Fruit fly (Drosophila melanogaster) whole organism, adult: ENCODE measurements around the gene Dyro.

Experiments used
- CG11617 ChIP-seq: fragments of 200-800 bp; sonication (Bioruptor generic); optimal IDR thresholded peaks from 2 replicates; lab custom pipeline; 2017; ENCODE audit warnings: mild to moderate bottlenecking, missing biosample characterization, missing genetic modification reagents, missing genetic modification characterization
- CG12768 ChIP-seq: fragments of 200-800 bp; sonication (Bioruptor generic); optimal IDR thresholded peaks from 2 replicates; lab custom pipeline; 2017; ENCODE audit warnings: missing biosample characterization, missing genetic modification characterization, mild to moderate bottlenecking, moderate library complexity, missing genetic modification reagents
- CG14711 ChIP-seq: fragments of 200-800 bp; sonication (Bioruptor generic); optimal IDR thresholded peaks from 2 replicates; lab custom pipeline; 2018; ENCODE audit warnings: missing biosample characterization, mild to moderate bottlenecking, missing genetic modification characterization, moderate library complexity
- CG1620 ChIP-seq: fragments of 200-800 bp; sonication (Bioruptor generic); optimal IDR thresholded peaks from 2 replicates; lab custom pipeline; 2016; ENCODE audit warnings: missing biosample characterization, missing genetic modification characterization
- CG33017 ChIP-seq: fragments of 200-800 bp; sonication (Bioruptor generic); optimal IDR thresholded peaks from 2 replicates; lab custom pipeline; 2018; ENCODE audit warnings: missing biosample characterization, mild to moderate bottlenecking, missing genetic modification characterization, moderate library complexity
- CG5204 ChIP-seq: fragments of 200-800 bp; sonication (Bioruptor generic); optimal IDR thresholded peaks from 2 replicates; lab custom pipeline; 2016; ENCODE audit warnings: missing biosample characterization, missing genetic modification characterization
- CG7045 ChIP-seq: fragments of 200-800 bp; sonication (Bioruptor generic); optimal IDR thresholded peaks from 2 replicates; lab custom pipeline; 2017; ENCODE audit warnings: missing biosample characterization, mild to moderate bottlenecking, missing genetic modification characterization
- CG7101 ChIP-seq: fragments of 200-800 bp; sonication (Bioruptor generic); optimal IDR thresholded peaks from 2 replicates; lab custom pipeline; 2018; ENCODE audit warnings: missing biosample characterization, mild to moderate bottlenecking, missing genetic modification characterization, moderate library complexity
- Clk ChIP-seq: fragments of 200-800 bp; sonication (Bioruptor generic); optimal IDR thresholded peaks from 2 replicates; lab custom pipeline; 2017; ENCODE audit warnings: missing biosample characterization, missing genetic modification characterization
- Crg-1 ChIP-seq: fragments of 200-800 bp; sonication (Bioruptor generic); optimal IDR thresholded peaks from 2 replicates; lab custom pipeline; 2016; ENCODE audit warnings: missing biosample characterization, missing genetic modification characterization
- Hr96 ChIP-seq: fragments of 200-800 bp; sonication (Bioruptor generic); optimal IDR thresholded peaks from 2 replicates; lab custom pipeline; 2016; ENCODE audit warnings: missing biosample characterization, missing genetic modification characterization
- Mnt ChIP-seq: fragments of 200-800 bp; sonication (Bioruptor generic); optimal IDR thresholded peaks from 2 replicates; lab custom pipeline; 2016; ENCODE audit warnings: missing biosample characterization, mild to moderate bottlenecking, missing genetic modification characterization
- bab1 ChIP-seq: fragments of 200-800 bp; sonication (Bioruptor generic); optimal IDR thresholded peaks from 3 replicates; lab custom pipeline; 2019; ENCODE audit warnings: missing biosample characterization, mild to moderate bottlenecking, missing genetic modification characterization, moderate library complexity
- cic ChIP-seq: fragments of 200-800 bp; sonication (Bioruptor generic); optimal IDR thresholded peaks from 2 replicates; lab custom pipeline; 2017; ENCODE audit warnings: missing biosample characterization, mild to moderate bottlenecking, missing genetic modification characterization, moderate library complexity
- cnc ChIP-seq, 2 experiments: fragments of >200 bp; optimal IDR thresholded peaks; 2 replicates each; lab custom pipeline; 2017
- kay ChIP-seq: fragments of 200-800 bp; sonication (Bioruptor generic); peaks from one replicate; lab custom pipeline; 2016; ENCODE audit warnings: missing biosample characterization, missing genetic modification characterization, borderline replicate concordance
- ovo ChIP-seq: fragments of 200-800 bp; sonication (Bioruptor generic); optimal IDR thresholded peaks from 2 replicates; lab custom pipeline; 2016; ENCODE audit warnings: missing biosample characterization, missing genetic modification characterization
- pad ChIP-seq: fragments of 200-800 bp; sonication (Bioruptor generic); optimal IDR thresholded peaks from 3 replicates; lab custom pipeline; 2017; ENCODE audit warnings: missing biosample characterization, missing genetic modification characterization, mild to moderate bottlenecking, moderate library complexity, missing genetic modification reagents
- tj ChIP-seq: fragments of 200-800 bp; sonication (Bioruptor generic); optimal IDR thresholded peaks from 3 replicates; lab custom pipeline; 2017; ENCODE audit warnings: missing biosample characterization, mild to moderate bottlenecking, missing genetic modification characterization, moderate library complexity
- toe ChIP-seq: fragments of 200-800 bp; sonication (Bioruptor generic); optimal IDR thresholded peaks from 2 replicates; lab custom pipeline; 2016; ENCODE audit warnings: missing biosample characterization, missing genetic modification characterization

The Dyro gene

DNA sequence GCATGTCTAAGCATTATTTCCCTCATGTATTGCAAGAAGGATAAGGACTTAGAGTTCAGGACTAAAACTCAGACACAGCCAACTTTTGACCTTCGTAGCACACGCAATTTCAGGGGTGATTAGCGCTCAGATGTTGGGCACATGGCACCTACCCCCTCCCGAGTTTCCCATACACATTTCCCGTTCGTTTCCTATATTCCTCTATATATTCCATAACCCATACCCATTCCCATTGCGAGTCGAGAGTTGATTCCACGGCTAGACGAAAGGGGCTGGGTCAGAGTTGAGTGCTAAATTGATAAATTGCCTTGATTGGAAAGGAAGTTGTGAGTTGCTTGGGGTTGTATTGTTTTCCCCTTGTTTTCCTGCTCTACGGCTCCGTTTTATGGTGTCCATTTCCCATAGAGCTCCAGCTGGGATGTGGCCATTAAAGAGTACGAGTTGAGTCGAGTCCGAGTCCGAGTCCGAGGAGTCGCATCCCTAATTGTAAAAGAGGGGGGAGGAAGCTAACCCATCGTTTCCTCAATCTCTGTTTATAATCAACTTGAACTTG, 51.6 kb downstream of the Dyro start:
- TF ChIP-seq CG33017 (tag; lab: Kevin White, UChicago), result no peak
- TF ChIP-seq kay (GFP tag; lab: Kevin White, UChicago), result no peak
- no peak for TF ChIP-seq toe (GFP tag; lab: Kevin White, UChicago)
- no peak for TF ChIP-seq CG7101 (tag; lab: Kevin White, UChicago)
- no peak for TF ChIP-seq CG7045 (GFP tag; lab: Kevin White, UChicago)
- TF ChIP-seq pad (GFP tag; lab: Kevin White, UChicago), result no peak
- no peak for TF ChIP-seq CG11617 (GFP tag; lab: Kevin White, UChicago)
- TF ChIP-seq Clk (GFP tag; lab: Kevin White, UChicago), result no peak
- TF ChIP-seq cic, result no peak

DNA sequence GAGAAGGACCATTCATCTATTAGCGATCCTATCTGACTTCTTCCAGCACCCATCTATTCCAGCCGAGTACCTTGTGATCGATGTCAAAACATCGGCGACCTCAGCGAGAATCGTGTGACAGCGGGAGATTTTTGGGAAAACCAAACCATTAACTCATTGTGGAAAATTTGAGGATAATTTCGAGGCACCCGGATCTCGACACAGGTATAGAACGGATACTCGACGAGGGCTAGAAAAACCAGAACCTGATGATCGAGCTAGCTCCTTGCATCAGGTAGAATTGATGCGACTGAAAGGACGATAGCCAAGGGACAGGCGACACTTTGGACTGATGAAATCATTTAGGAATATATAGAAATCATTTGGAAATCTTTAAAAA, 52.4 kb downstream of the Dyro start:
- TF ChIP-seq tj (GFP tag; lab: Kevin White, UChicago), result no peak
- no peak for TF ChIP-seq Clk (GFP tag; lab: Kevin White, UChicago)
- no peak for TF ChIP-seq CG11617 (GFP tag; lab: Kevin White, UChicago)

DNA sequence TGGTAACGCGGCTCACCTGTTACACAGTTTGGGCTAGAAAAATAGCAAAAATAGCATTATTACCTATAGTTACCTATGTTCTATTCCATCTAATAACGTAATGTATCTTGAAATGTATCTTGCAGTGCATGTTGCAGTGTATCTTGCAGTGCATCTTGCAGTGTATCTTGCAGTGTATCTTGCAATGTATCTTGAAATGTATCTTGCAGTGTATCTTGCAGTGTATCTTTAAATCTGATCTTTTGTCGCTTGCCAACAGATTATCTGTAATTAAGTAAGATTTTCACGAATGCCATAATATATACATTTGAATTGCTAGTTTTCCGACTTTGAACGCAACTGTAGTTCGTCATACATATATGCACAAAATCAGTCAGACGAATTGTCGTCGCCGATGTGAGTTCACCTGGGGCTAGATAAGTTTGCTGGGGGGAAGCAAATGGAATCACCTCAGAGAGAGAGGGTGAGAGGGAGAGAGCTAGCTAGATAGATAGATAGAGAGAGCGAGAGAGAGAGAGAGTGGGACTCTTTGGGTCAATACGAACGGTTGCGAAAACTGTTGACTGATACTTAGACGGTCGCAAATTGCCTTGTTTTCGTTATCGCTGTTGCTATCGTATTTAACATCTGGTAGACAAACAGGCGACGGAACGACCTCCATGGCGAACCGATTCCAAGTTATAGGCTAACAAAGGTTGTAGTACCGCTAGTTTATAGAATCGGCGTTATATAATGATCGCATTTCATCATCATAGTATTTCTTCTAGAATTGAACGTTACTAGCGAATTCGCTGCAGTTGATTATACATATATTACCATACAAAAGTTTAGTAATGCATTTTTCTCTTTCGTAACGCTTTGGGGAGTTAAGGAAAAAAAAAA, 53.1 kb downstream of the Dyro start:
- TF ChIP-seq CG1620 (GFP tag; lab: Kevin White, UChicago) (peak; percentile 5), toe (GFP tag; lab: Kevin White, UChicago) (peak; percentile 60), pad (GFP tag; lab: Kevin White, UChicago) (peak; percentile 32), CG7101 (tag; lab: Kevin White, UChicago) (peak; percentile 42), ovo (GFP tag; lab: Kevin White, UChicago) (peak; percentile 68), CG11617 (GFP tag; lab: Kevin White, UChicago) (peak; percentile 4), CG7045 (GFP tag; lab: Kevin White, UChicago) (peak; percentile 55), Hr96 (GFP tag; lab: Kevin White, UChicago) (peak; percentile 14), tj (GFP tag; lab: Kevin White, UChicago) (peak; percentile 11), CG33017 (tag; lab: Kevin White, UChicago) (peak; percentile 55), Mnt (GFP tag; lab: Kevin White, UChicago) (peak; percentile 27), CG14711 (no peak), bab1 (no peak), cnc (optimal IDR thresholded peaks at IDR 0.05; lab: Kevin White, UChicago) (no peak), Crg-1 (peak; percentile 33), Clk (GFP tag; lab: Kevin White, UChicago) (peak; percentile 39), kay (GFP tag; lab: Kevin White, UChicago) (peak; percentile 89), CG5204 (peak; percentile 4), cic (peak; percentile 91), CG12768 (GFP tag; lab: Kevin White, UChicago) (peak; percentile 78)

DNA sequence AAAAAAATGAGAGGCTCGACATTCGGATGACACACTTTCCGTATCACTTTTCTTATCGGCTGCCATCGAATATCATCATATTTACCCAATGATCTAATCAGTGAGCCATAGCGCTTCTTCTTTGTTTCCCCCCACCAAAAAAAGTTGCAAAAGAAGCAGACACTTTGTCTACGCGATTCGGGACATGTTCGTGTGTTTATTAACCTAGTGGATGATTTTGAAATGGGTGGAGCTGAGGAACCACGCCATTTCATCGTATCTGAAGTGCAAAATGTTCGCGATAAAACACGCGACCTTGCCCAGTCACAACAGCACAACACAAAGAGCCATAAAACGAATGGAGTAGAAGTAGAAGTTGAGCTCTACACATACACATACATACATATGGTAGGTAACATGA, 53.8 kb downstream of the Dyro start:
- no peak for TF ChIP-seq CG33017 (tag; lab: Kevin White, UChicago)
- TF ChIP-seq CG7101 (tag; lab: Kevin White, UChicago), result peak; percentile 1
- TF ChIP-seq CG1620 (GFP tag; lab: Kevin White, UChicago), result no peak
- no peak for TF ChIP-seq CG7045 (GFP tag; lab: Kevin White, UChicago)
- TF ChIP-seq tj (GFP tag; lab: Kevin White, UChicago), result no peak
- peak; percentile 30 for TF ChIP-seq cic
- no peak for TF ChIP-seq CG14711

DNA sequence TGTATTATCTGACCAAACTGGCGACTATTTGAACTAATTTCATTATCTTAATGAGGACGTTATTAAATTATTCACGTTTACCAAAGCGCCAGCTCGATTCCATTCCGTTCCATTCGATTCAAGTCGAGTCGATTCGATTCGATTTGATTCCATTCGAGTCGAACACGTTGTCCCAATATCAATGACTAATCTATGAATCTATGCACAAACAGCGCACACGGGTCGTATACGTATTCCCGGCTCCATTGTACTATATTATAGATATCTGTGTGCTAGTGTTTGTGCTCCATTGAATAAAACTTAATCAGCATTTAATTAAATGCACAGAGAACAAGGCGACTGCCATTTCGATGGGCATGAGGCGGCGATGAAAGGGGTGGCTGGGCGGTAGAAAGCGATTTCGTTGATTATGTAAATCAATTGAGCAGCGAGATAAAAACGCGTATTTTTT, 56.5 kb downstream of the Dyro start:
- TF ChIP-seq kay (GFP tag; lab: Kevin White, UChicago) (peak; percentile 85), Mnt (GFP tag; lab: Kevin White, UChicago) (no peak), CG11617 (GFP tag; lab: Kevin White, UChicago) (no peak), Hr96 (GFP tag; lab: Kevin White, UChicago) (no peak), cic (peak; percentile 80), tj (GFP tag; lab: Kevin White, UChicago) (peak; percentile 78), cnc (optimal IDR thresholded peaks at IDR 0.05; lab: Kevin White, UChicago) (no peak), CG12768 (GFP tag; lab: Kevin White, UChicago) (peak; percentile 49), bab1 (no peak), pad (GFP tag; lab: Kevin White, UChicago) (no peak), CG5204 (no peak), Clk (GFP tag; lab: Kevin White, UChicago) (no peak), CG14711 (no peak), CG33017 (tag; lab: Kevin White, UChicago) (peak; percentile 7), CG7045 (GFP tag; lab: Kevin White, UChicago) (no peak)
